Fruit fly (Drosophila melanogaster): ENCODE data around the gene CG4995.
A peak's percentile ranks its signal among the peaks of the same experiment; 100 is the strongest.

Gene CG4995

DNA sequence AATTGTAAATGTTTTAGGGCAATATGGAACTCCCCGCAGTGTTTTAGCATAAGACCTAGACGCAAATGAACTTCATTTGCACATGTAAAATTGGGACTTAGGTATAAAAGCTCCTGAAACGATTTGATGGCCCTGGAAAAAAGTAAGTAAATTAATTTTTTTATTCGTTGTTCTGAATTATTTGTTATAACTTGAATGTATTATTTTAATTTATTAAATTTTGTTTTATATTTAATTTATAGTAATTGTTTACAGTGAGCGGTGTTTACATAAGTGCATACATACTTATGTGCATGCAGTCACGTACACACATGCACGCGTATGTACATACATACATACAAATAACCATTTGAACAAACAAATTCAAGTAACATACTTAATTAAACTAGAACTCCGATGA is 45.8 kb upstream of the CG4995 start (continued):
- TF ChIP-seq CG4617 (GFP tag; optimal IDR thresholded peaks at IDR 0.05; ENCODE audit: borderline replicate concordance) = no peak
- no peak for TF ChIP-seq Oli (tag; optimal IDR thresholded peaks at IDR 0.05)
- no peak for TF ChIP-seq CG7786 (GFP tag; optimal IDR thresholded peaks at IDR 0.05)
- TF ChIP-seq dmrt99B (tag; optimal IDR thresholded peaks at IDR 0.05) = no peak
- no peak for TF ChIP-seq Dll (GFP tag; IDR thresholded peaks at IDR 0.05; ENCODE audit: partially characterized antibody)
- TF ChIP-seq org-1 (GFP tag; optimal IDR thresholded peaks at IDR 0.05) = no peak
- no peak for TF ChIP-seq CG11723 (GFP tag; optimal IDR thresholded peaks at IDR 0.05)
- no peak for TF ChIP-seq NFAT (GFP tag; IDR thresholded peaks at IDR 0.05)
- peak; percentile 17 for TF ChIP-seq CG17186 (GFP tag; optimal IDR thresholded peaks at IDR 0.05)
- TF ChIP-seq CG3407 (GFP tag; optimal IDR thresholded peaks at IDR 0.05) = no peak
- TF ChIP-seq pb (GFP tag; optimal IDR thresholded peaks at IDR 0.05) = no peak
- TF ChIP-seq tgo (GFP tag; IDR thresholded peaks at IDR 0.05) = no peak; the same call in 2 of the 3 replicates
- TF ChIP-seq phol (tag; optimal IDR thresholded peaks at IDR 0.05) = peak; percentile 37
- peak; percentile 12; the same call in 1 of the 2 replicates for TF ChIP-seq wor (GFP tag; IDR thresholded peaks at IDR 0.05)
- TF ChIP-seq CG17912 (GFP tag; optimal IDR thresholded peaks at IDR 0.05) = no peak
- TF ChIP-seq CG12155 (GFP tag; optimal IDR thresholded peaks at IDR 0.05) = no peak
- no peak for TF ChIP-seq gt (GFP tag; IDR thresholded peaks at IDR 0.05)
- TF ChIP-seq CG4404 (GFP tag; IDR thresholded peaks at IDR 0.05) = no peak
- no peak for TF ChIP-seq CG1602 (GFP tag; optimal IDR thresholded peaks at IDR 0.05)
- peak; percentile 69 for TF ChIP-seq CG6254 (GFP tag; optimal IDR thresholded peaks at IDR 0.05)
- TF ChIP-seq fd96Cb (tag; optimal IDR thresholded peaks at IDR 0.05) = peak; percentile 45
- peak; percentile 63 for TF ChIP-seq Sox100B (GFP tag; optimal IDR thresholded peaks at IDR 0.05)
- peak; percentile 78 for TF ChIP-seq CG2712 (tag; optimal IDR thresholded peaks at IDR 0.05)
- no peak for TF ChIP-seq gcm2 (GFP tag; optimal IDR thresholded peaks at IDR 0.05)
- no peak for TF ChIP-seq caup (GFP tag; optimal IDR thresholded peaks at IDR 0.05; ENCODE audit: severe bottlenecking)
- TF ChIP-seq chm (GFP tag; IDR thresholded peaks at IDR 0.05) = no peak
- no peak for TF ChIP-seq CG8089 (GFP tag; optimal IDR thresholded peaks at IDR 0.05)
- TF ChIP-seq Oaz (GFP tag; IDR thresholded peaks at IDR 0.05) = no peak
- TF ChIP-seq br (optimal IDR thresholded peaks at IDR 0.05) = no peak
- no peak for TF ChIP-seq cad (GFP tag; optimal IDR thresholded peaks at IDR 0.05)
- no peak for TF ChIP-seq Ets65A (GFP tag)
- no peak for TF ChIP-seq insv (GFP tag; optimal IDR thresholded peaks at IDR 0.05)
- no peak for TF ChIP-seq tup (GFP tag; optimal IDR thresholded peaks at IDR 0.05)
- no peak for TF ChIP-seq chn (GFP tag; optimal IDR thresholded peaks at IDR 0.05)
- no peak for TF ChIP-seq maf-S (GFP tag; optimal IDR thresholded peaks at IDR 0.05)
- TF ChIP-seq aop (GFP tag; IDR thresholded peaks at IDR 0.05) = no peak
- no peak for TF ChIP-seq HLH54F (GFP tag; optimal IDR thresholded peaks at IDR 0.05)
- no peak for TF ChIP-seq CG15479 (GFP tag; optimal IDR thresholded peaks at IDR 0.05)
- TF ChIP-seq HLH3B (GFP tag; IDR thresholded peaks at IDR 0.05) = peak; percentile 46; the same call in 1 of the 2 replicates
- TF ChIP-seq CG11504 (tag; optimal IDR thresholded peaks at IDR 0.05) = no peak
- no peak for TF ChIP-seq btn (GFP tag; optimal IDR thresholded peaks at IDR 0.05)
- no peak for TF ChIP-seq CG4854 (GFP tag; optimal IDR thresholded peaks at IDR 0.05)
- peak; percentile 41 for TF ChIP-seq CG4820 (GFP tag; optimal IDR thresholded peaks at IDR 0.05)
- no peak for TF ChIP-seq Camta (GFP tag; optimal IDR thresholded peaks at IDR 0.05)
- TF ChIP-seq CG6854 (GFP tag; optimal IDR thresholded peaks at IDR 0.05) = no peak
- no peak for TF ChIP-seq CG4707 (GFP tag; optimal IDR thresholded peaks at IDR 0.05)
- TF ChIP-seq crp (GFP tag; optimal IDR thresholded peaks at IDR 0.05) = no peak
- TF ChIP-seq unpg (GFP tag; optimal IDR thresholded peaks at IDR 0.05) = no peak
- no peak for TF ChIP-seq CG7372 (GFP tag; IDR thresholded peaks at IDR 0.05)
- TF ChIP-seq dan (GFP tag; IDR thresholded peaks at IDR 0.05) = no peak
- no peak for TF ChIP-seq ham (GFP tag; IDR thresholded peaks at IDR 0.05)
- TF ChIP-seq disco-r (GFP tag; optimal IDR thresholded peaks at IDR 0.05) = no peak
- no peak for TF ChIP-seq Hmx (GFP tag; optimal IDR thresholded peaks at IDR 0.05)
